Fruit fly (Drosophila melanogaster) S2 (cell line): Measurements from ENCODE around the gene CG43407.

Source experiments
- CG8478 ChIP-seq: fragments of >200 bp; optimal IDR thresholded peaks from 2 replicates; lab custom pipeline; 2018
- CTCF ChIP-seq, 2 experiments: fragments of >200 bp; optimal IDR thresholded peaks; 2 replicates each; lab custom pipeline; 2018

DNA sequence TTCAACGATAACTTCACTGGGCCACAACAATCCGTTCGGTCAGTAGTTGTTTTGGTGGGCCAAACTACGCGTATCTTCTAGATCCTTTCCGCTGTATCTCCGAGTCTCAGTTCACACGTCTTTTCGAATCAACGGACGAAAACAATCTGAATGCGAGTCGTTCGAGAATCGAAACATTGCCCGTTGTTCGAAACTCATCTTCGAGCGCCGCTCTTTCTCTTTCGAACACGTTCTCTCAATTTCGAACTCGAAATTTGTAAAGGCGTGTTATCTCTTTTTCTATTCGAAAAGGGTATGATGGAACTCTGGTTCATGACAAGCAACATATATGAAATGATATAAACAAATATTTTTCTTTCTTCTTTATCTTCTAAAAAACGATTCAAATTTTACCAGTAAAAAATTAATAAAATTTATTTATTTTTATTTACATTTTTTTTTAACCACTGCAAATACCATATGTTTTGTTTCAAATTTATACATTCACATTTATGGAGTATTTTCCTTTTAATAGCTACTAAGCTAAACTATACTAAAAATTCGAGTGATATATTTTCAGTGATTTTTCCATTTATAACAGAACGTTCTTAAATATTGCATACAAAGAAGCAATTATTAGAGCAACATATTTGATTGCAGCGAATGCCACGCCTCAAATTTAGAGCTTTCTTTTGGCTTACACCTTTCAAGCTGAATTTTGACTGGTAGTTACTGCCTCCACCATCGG is 7.7 kb downstream of the CG43407 start, which contains the start of gene nkd:
- TF ChIP-seq CTCF (optimal IDR thresholded peaks at IDR 0.05; lab: Kevin White, UChicago) (no peak), CG8478 (lab: Kevin White, UChicago) (no peak)
